Fruit fly (Drosophila melanogaster): ENCODE data around the gene Mnt.

DNA sequence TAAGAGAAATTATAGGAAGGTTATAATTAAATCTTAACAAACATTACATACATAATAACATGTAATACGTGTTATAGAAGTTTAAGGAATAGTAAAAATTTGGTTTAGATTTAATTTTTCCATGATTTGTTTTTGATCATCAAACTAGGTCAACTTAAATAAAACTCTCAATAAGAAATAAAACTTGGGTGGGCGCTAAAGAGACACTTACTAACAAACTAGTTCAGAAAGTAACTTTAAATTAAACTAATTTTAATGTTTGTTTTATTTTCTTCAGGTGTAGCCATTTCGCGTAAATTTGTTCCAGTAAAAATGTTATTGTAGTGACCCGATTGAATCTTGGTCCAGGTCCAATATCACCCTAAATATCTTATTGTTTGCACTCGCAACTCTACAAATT is 68.7 kb downstream of the Mnt start:
- no peak for TF ChIP-seq Optix (GFP tag; IDR thresholded peaks at IDR 0.05)
- no peak for TF ChIP-seq ems (GFP tag; optimal IDR thresholded peaks at IDR 0.05)
- TF ChIP-seq CG14710 (tag; optimal IDR thresholded peaks at IDR 0.05), result peak; percentile 10
- no peak for TF ChIP-seq nom (GFP tag; optimal IDR thresholded peaks at IDR 0.05)
- no peak for TF ChIP-seq h (optimal IDR thresholded peaks at IDR 0.05)
- no peak for TF ChIP-seq repo (GFP tag; optimal IDR thresholded peaks at IDR 0.05)
- TF ChIP-seq dpn (GFP tag; optimal IDR thresholded peaks at IDR 0.05), result no peak
- TF ChIP-seq CG15073 (GFP tag; optimal IDR thresholded peaks at IDR 0.05), result no peak
- no peak for TF ChIP-seq CG31388 (GFP tag; optimal IDR thresholded peaks at IDR 0.05)
- TF ChIP-seq Dad (GFP tag; optimal IDR thresholded peaks at IDR 0.05), result no peak
- no peak for TF ChIP-seq CG32772 (GFP tag; IDR thresholded peaks at IDR 0.05)
- no peak for TF ChIP-seq Nf-YC (tag; optimal IDR thresholded peaks at IDR 0.05)
- TF ChIP-seq usp (GFP tag; optimal IDR thresholded peaks at IDR 0.05), result no peak
- no peak for TF ChIP-seq z (GFP tag; IDR thresholded peaks at IDR 0.05)
